Fruit fly (Drosophila melanogaster): ENCODE data around the gene CG15765.

Gene CG15765

DNA sequence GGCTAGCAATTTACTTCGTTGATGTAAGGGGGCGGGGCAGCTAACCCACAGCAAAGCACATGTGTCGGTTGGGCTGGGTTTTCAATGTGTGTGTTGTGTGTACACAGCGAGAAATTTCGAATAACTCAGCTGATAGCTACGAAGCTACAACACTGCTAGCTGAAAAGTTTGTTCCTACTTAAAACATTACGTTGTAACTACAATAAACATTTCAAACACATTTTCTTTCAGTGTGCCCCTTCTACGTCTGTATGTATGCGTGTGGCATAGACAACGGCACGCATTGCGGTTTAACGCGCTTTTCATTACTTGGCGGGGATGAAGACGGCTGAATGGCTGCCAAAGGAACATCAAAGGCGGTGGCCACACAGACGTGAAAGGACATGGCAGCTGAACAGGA, 29.2 kb downstream of the CG15765 start (continued):
- TF ChIP-seq Neu2 (GFP tag; optimal IDR thresholded peaks at IDR 0.05; ENCODE audit: borderline replicate concordance) (no peak), CG18476 (GFP tag; optimal IDR thresholded peaks at IDR 0.05) (no peak), Camta (GFP tag; optimal IDR thresholded peaks at IDR 0.05) (no peak), Ravus (GFP tag; IDR thresholded peaks at IDR 0.05) (no peak), CG12155 (GFP tag; optimal IDR thresholded peaks at IDR 0.05) (no peak), CG16813 (GFP tag; IDR thresholded peaks at IDR 0.05; ENCODE audit: partially characterized antibody) (no peak), jumu (GFP tag; optimal IDR thresholded peaks at IDR 0.05) (peak; percentile 3), Rfx (GFP tag; IDR thresholded peaks at IDR 0.05) (peak; percentile 66), Scr (GFP tag; IDR thresholded peaks at IDR 0.05; ENCODE audit: partially characterized antibody) (no peak), NC2β (GFP tag; optimal IDR thresholded peaks at IDR 0.05) (no peak), Xbp1 (GFP tag; optimal IDR thresholded peaks at IDR 0.05) (peak; percentile 35), CG32532 (GFP tag; IDR thresholded peaks at IDR 0.05) (peak; percentile 45), Pdp1 (GFP tag; optimal IDR thresholded peaks at IDR 0.05) (no peak), toy (GFP tag; IDR thresholded peaks at IDR 0.05) (no peak), her (GFP tag; optimal IDR thresholded peaks at IDR 0.05) (no peak), sqz (GFP tag; optimal IDR thresholded peaks at IDR 0.05) (no peak), NFAT (GFP tag; IDR thresholded peaks at IDR 0.05) (peak; percentile 16; the same call in 1 of the 2 replicates), Ets65A (GFP tag) (peak; percentile 23), CG43689 (GFP tag; IDR thresholded peaks at IDR 0.05) (no peak), Nf-YB (GFP tag; optimal IDR thresholded peaks at IDR 0.05) (no peak), CG7271 (tag; optimal IDR thresholded peaks at IDR 0.05) (no peak), ci (GFP tag; IDR thresholded peaks at IDR 0.05) (peak; percentile 64; the same call in 2 of the 3 replicates), ind (GFP tag; optimal IDR thresholded peaks at IDR 0.05) (peak; percentile 6), CG13123 (GFP tag; optimal IDR thresholded peaks at IDR 0.05) (no peak), odd (GFP tag; optimal IDR thresholded peaks at IDR 0.05) (no peak), CG2712 (tag; optimal IDR thresholded peaks at IDR 0.05) (no peak), knrl (GFP tag; IDR thresholded peaks at IDR 0.05; ENCODE audit: partially characterized antibody) (no peak), en (GFP tag; optimal IDR thresholded peaks at IDR 0.05) (no peak), CG17612 (GFP tag; IDR thresholded peaks at IDR 0.05) (no peak), Lim3 (GFP tag; IDR thresholded peaks at IDR 0.05) (no peak), CG33557 (GFP tag; optimal IDR thresholded peaks at IDR 0.05) (no peak), CG13287 (GFP tag; IDR thresholded peaks at IDR 0.05; ENCODE audit: partially characterized antibody) (no peak), oc (tag; optimal IDR thresholded peaks at IDR 0.05) (no peak), dmrt99B (tag; optimal IDR thresholded peaks at IDR 0.05) (peak; percentile 65), phol (tag; optimal IDR thresholded peaks at IDR 0.05) (peak; percentile 9), CG9727 (GFP tag; optimal IDR thresholded peaks at IDR 0.05) (peak; percentile 0), pnt (GFP tag; optimal IDR thresholded peaks at IDR 0.05) (peak; percentile 6), nau (GFP tag; optimal IDR thresholded peaks at IDR 0.05) (no peak), Atf6 (GFP tag; IDR thresholded peaks at IDR 0.05) (0 out of 2 replicates have a peak, but pooled peaks have one; percentile 29), CG6791 (GFP tag; IDR thresholded peaks at IDR 0.05; ENCODE audit: partially characterized antibody) (no peak), CG2678 (tag; optimal IDR thresholded peaks at IDR 0.05) (peak; percentile 51), btn (GFP tag; optimal IDR thresholded peaks at IDR 0.05) (no peak), az2 (GFP tag; optimal IDR thresholded peaks at IDR 0.05) (peak; percentile 6), CG17568 (GFP tag; optimal IDR thresholded peaks at IDR 0.05) (no peak), CG6689 (GFP tag; IDR thresholded peaks at IDR 0.05) (peak; percentile 32; the same call in 1 of the 2 replicates), Nf-YA (GFP tag; IDR thresholded peaks at IDR 0.05) (no peak), Gsc (GFP tag; IDR thresholded peaks at IDR 0.05) (no peak), Kr (GFP tag; optimal IDR thresholded peaks at IDR 0.05) (no peak), CG12299 (tag; optimal IDR thresholded peaks at IDR 0.05) (no peak), prd (optimal IDR thresholded peaks at IDR 0.05) (no peak), prd (GFP tag; IDR thresholded peaks at IDR 0.05) (peak; percentile 36; the same call in 1 of the 3 replicates), Fer1 (GFP tag; optimal IDR thresholded peaks at IDR 0.05) (peak; percentile 43)
